4 fruit fly cellular contexts compared by ENCODE assay signal in the genomic region with DNA sequence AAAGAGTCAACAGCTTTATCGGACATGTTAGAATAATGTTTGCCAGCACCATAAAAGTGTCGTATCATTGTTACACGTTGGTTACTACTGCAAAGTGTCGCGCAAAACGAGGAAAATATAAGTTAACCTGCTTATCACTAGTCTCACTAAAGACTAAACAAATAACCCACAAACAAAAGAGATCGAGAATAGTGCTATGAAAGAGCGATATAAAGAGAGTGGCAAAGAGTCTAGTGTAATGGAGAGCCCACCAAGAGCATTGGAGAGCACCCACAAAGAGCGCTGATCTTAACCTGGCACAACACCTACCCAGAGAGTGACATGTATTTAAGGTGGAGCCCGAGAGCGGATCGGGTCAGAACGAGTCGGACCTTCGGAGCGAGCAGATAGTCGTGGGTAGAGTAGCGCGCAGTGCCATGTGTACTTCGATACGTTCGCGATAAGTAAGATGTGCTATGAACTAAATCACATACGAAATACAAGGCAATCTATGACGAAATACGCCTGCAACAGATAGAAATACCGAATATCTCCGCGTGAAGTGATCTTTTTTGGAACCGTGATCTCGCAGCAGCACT.
A peak's percentile ranks its signal among the peaks of the same experiment; 100 is the strongest.
TF ChIP-seq lines count a peak whose summit lies in the region.

A gene (plus strand): TSS at position 378 of the 578 bp plus-strand sequence.

TF ChIP-seq in whole organism, adult, 20 proteins besides CTCF, POLR2A, EP300 and RAD21 (continued from another document):
- TF ChIP-seq kay (GFP tag; lab: Kevin White, UChicago; ENCODE audit: borderline replicate concordance), result peak; percentile 93
- no peak for TF ChIP-seq pad (GFP tag; optimal IDR thresholded peaks at IDR 0.05; lab: Kevin White, UChicago)
- peak; percentile 41 for TF ChIP-seq tj (GFP tag; optimal IDR thresholded peaks at IDR 0.05; lab: Kevin White, UChicago)
- peak; percentile 50 for TF ChIP-seq CG7101 (tag; optimal IDR thresholded peaks at IDR 0.05; lab: Kevin White, UChicago)

TF ChIP-seq in whole organism, embryonic, 481 proteins besides CTCF, POLR2A, EP300 and RAD21 (continued from another document and continues in another):
- TF ChIP-seq CG6813 (GFP tag; optimal IDR thresholded peaks at IDR 0.05; lab: Kevin White, UChicago), result peak; percentile 55
- no peak for TF ChIP-seq pum (GFP tag; optimal IDR thresholded peaks at IDR 0.05; lab: Kevin White, UChicago)
- TF ChIP-seq CG17361 (GFP tag; IDR thresholded peaks at IDR 0.05; lab: Robert Waterston, UW), result no peak
- peak; percentile 49 for TF ChIP-seq CG2875 (GFP tag; optimal IDR thresholded peaks at IDR 0.05; lab: Kevin White, UChicago)
- TF ChIP-seq PHDP (tag; optimal IDR thresholded peaks at IDR 0.05; lab: Kevin White, UChicago), result peak; percentile 50
- no peak for TF ChIP-seq br (optimal IDR thresholded peaks at IDR 0.05; lab: Kevin White, UChicago)
- no peak for TF ChIP-seq CG7271 (tag; optimal IDR thresholded peaks at IDR 0.05; lab: Kevin White, UChicago)
- no peak for TF ChIP-seq CG11560 (tag; IDR thresholded peaks at IDR 0.05; lab: Robert Waterston, UW)
- TF ChIP-seq NK7.1 (GFP tag; optimal IDR thresholded peaks at IDR 0.05; lab: Kevin White, UChicago), result peak; percentile 57
- TF ChIP-seq Atf-2 (GFP tag; optimal IDR thresholded peaks at IDR 0.05; lab: Kevin White, UChicago), result no peak
- peak; percentile 62 for TF ChIP-seq ato (GFP tag; IDR thresholded peaks at IDR 0.05; lab: Robert Waterston, UW; ENCODE audit: partially characterized antibody)
- TF ChIP-seq Atf3 (GFP tag; optimal IDR thresholded peaks at IDR 0.05; lab: Kevin White, UChicago), result no peak
- TF ChIP-seq Tbp (GFP tag; optimal IDR thresholded peaks at IDR 0.05; lab: Kevin White, UChicago), result no peak
- TF ChIP-seq Opbp (GFP tag; IDR thresholded peaks at IDR 0.05; lab: Robert Waterston, UW; ENCODE audit: partially characterized antibody), result peak; percentile 61
- TF ChIP-seq eve (GFP tag; optimal IDR thresholded peaks at IDR 0.05; lab: Kevin White, UChicago), result no peak
- TF ChIP-seq Elba2 (GFP tag; optimal IDR thresholded peaks at IDR 0.05; lab: Kevin White, UChicago), result no peak
- no peak for TF ChIP-seq CG4328 (GFP tag; optimal IDR thresholded peaks at IDR 0.05; lab: Kevin White, UChicago)
- TF ChIP-seq dati (GFP tag; IDR thresholded peaks at IDR 0.05; lab: Robert Waterston, UW), result no peak
- TF ChIP-seq CG17612 (GFP tag; IDR thresholded peaks at IDR 0.05; lab: Robert Waterston, UW), result no peak
- TF ChIP-seq slou (GFP tag; optimal IDR thresholded peaks at IDR 0.05; lab: Kevin White, UChicago), result no peak
- no peak for TF ChIP-seq Bteb2 (GFP tag; optimal IDR thresholded peaks at IDR 0.05; lab: Kevin White, UChicago)
- no peak; the same call in 2 of the 3 replicates for TF ChIP-seq row (GFP tag; IDR thresholded peaks at IDR 0.05; lab: Robert Waterston, UW)
- TF ChIP-seq nau (GFP tag; optimal IDR thresholded peaks at IDR 0.05; lab: Kevin White, UChicago), result no peak
- TF ChIP-seq Hr39 (optimal IDR thresholded peaks at IDR 0.05; lab: Kevin White, UChicago), result no peak
- peak; percentile 14 for TF ChIP-seq MESR4 (GFP tag; optimal IDR thresholded peaks at IDR 0.05; lab: Kevin White, UChicago)
- no peak for TF ChIP-seq CG7839 (tag; optimal IDR thresholded peaks at IDR 0.05; lab: Kevin White, UChicago)
- TF ChIP-seq stwl (tag; optimal IDR thresholded peaks at IDR 0.05; lab: Kevin White, UChicago), result no peak
- peak; percentile 20 for TF ChIP-seq CG15269 (tag; optimal IDR thresholded peaks at IDR 0.05; lab: Kevin White, UChicago)
- no peak for TF ChIP-seq vfl (GFP tag; optimal IDR thresholded peaks at IDR 0.05; lab: Kevin White, UChicago)
- no peak for TF ChIP-seq fd64A (GFP tag; optimal IDR thresholded peaks at IDR 0.05; lab: Kevin White, UChicago)
- TF ChIP-seq CG9437 (GFP tag; optimal IDR thresholded peaks at IDR 0.05; lab: Kevin White, UChicago), result peak; percentile 31
- TF ChIP-seq Myb (GFP tag; optimal IDR thresholded peaks at IDR 0.05; lab: Kevin White, UChicago), result no peak
- TF ChIP-seq sim (GFP tag; IDR thresholded peaks at IDR 0.05; lab: Robert Waterston, UW), result no peak
- TF ChIP-seq gt (GFP tag; IDR thresholded peaks at IDR 0.05; lab: Robert Waterston, UW), result no peak
- no peak for TF ChIP-seq CG30403 (GFP tag; optimal IDR thresholded peaks at IDR 0.05; lab: Kevin White, UChicago)
- peak; percentile 7 for TF ChIP-seq exex (tag; optimal IDR thresholded peaks at IDR 0.05; lab: Kevin White, UChicago)
- no peak for TF ChIP-seq az2 (GFP tag; optimal IDR thresholded peaks at IDR 0.05; lab: Kevin White, UChicago)
- TF ChIP-seq CG11456 (GFP tag; IDR thresholded peaks at IDR 0.05; lab: Robert Waterston, UW), result peak; percentile 34; the same call in 1 of the 3 replicates
- no peak for TF ChIP-seq CG3065 (GFP tag; optimal IDR thresholded peaks at IDR 0.05; lab: Kevin White, UChicago)
- peak; percentile 24 for TF ChIP-seq CG2120 (GFP tag; optimal IDR thresholded peaks at IDR 0.05; lab: Kevin White, UChicago)
- TF ChIP-seq so (GFP tag; IDR thresholded peaks at IDR 0.05; lab: Robert Waterston, UW), result no peak; the same call in 1 of the 3 replicates

TF ChIP-seq in whole organism, prepupa, 60 proteins besides CTCF, POLR2A, EP300 and RAD21 (continued from another document):
- TF ChIP-seq Eip75B (GFP tag; optimal IDR thresholded peaks at IDR 0.05; lab: Kevin White, UChicago), result no peak
- peak; percentile 31 for TF ChIP-seq CG6276 (GFP tag; optimal IDR thresholded peaks at IDR 0.05; lab: Kevin White, UChicago)
- no peak for TF ChIP-seq topi (GFP tag; optimal IDR thresholded peaks at IDR 0.05; lab: Kevin White, UChicago)
- TF ChIP-seq CG10669 (GFP tag; optimal IDR thresholded peaks at IDR 0.05; lab: Kevin White, UChicago), result no peak
- TF ChIP-seq CG1621 (tag; optimal IDR thresholded peaks at IDR 0.05; lab: Kevin White, UChicago), result no peak
- TF ChIP-seq CG10631 (GFP tag; optimal IDR thresholded peaks at IDR 0.05; lab: Kevin White, UChicago), result no peak
- no peak for TF ChIP-seq fd59A (GFP tag; optimal IDR thresholded peaks at IDR 0.05; lab: Kevin White, UChicago)
- no peak for TF ChIP-seq OdsH (GFP tag; optimal IDR thresholded peaks at IDR 0.05; lab: Kevin White, UChicago)
- TF ChIP-seq Eip93F (GFP tag; optimal IDR thresholded peaks at IDR 0.05; lab: Kevin White, UChicago), result no peak
- TF ChIP-seq Sox14 (GFP tag; optimal IDR thresholded peaks at IDR 0.05; lab: Kevin White, UChicago), result no peak
- TF ChIP-seq Gug (GFP tag; IDR thresholded peaks at IDR 0.05; lab: Robert Waterston, UW), result no peak
- peak; percentile 70; the same call in 2 of the 3 replicates for TF ChIP-seq eg (GFP tag; IDR thresholded peaks at IDR 0.05; lab: Robert Waterston, UW)
- peak; percentile 78 for TF ChIP-seq vri (GFP tag; optimal IDR thresholded peaks at IDR 0.05; lab: Kevin White, UChicago)
- peak; percentile 43 for TF ChIP-seq CG6808 (GFP tag; optimal IDR thresholded peaks at IDR 0.05; lab: Kevin White, UChicago)
- TF ChIP-seq CG31627 (GFP tag; optimal IDR thresholded peaks at IDR 0.05; lab: Kevin White, UChicago), result no peak
- no peak for TF ChIP-seq dac (GFP tag; optimal IDR thresholded peaks at IDR 0.05; lab: Kevin White, UChicago)
- TF ChIP-seq Ets21C (GFP tag; optimal IDR thresholded peaks at IDR 0.05; lab: Kevin White, UChicago), result no peak
- peak; percentile 22; the same call in 1 of the 2 replicates for TF ChIP-seq CG11294 (GFP tag; IDR thresholded peaks at IDR 0.05; lab: Robert Waterston, UW)
- no peak for TF ChIP-seq esn (GFP tag; optimal IDR thresholded peaks at IDR 0.05; lab: Kevin White, UChicago)
- TF ChIP-seq CG9139 (GFP tag; optimal IDR thresholded peaks at IDR 0.05; lab: Kevin White, UChicago), result peak; percentile 74
- peak; percentile 76 for TF ChIP-seq CG6163 (GFP tag; IDR thresholded peaks at IDR 0.05; lab: Robert Waterston, UW)
- peak; percentile 19 for TF ChIP-seq CG7368 (GFP tag; optimal IDR thresholded peaks at IDR 0.05; lab: Kevin White, UChicago)
- TF ChIP-seq spab (GFP tag; optimal IDR thresholded peaks at IDR 0.05; lab: Kevin White, UChicago), result no peak
- no peak for TF ChIP-seq lz (GFP tag; optimal IDR thresholded peaks at IDR 0.05; lab: Kevin White, UChicago)
- no peak for TF ChIP-seq achi (GFP tag; optimal IDR thresholded peaks at IDR 0.05; lab: Kevin White, UChicago)
- TF ChIP-seq salr (GFP tag; optimal IDR thresholded peaks at IDR 0.05; lab: Kevin White, UChicago), result no peak
- TF ChIP-seq Hr39 (GFP tag; optimal IDR thresholded peaks at IDR 0.05; lab: Kevin White, UChicago), result no peak
- TF ChIP-seq Eip78C (GFP tag; lab: Kevin White, UChicago), result peak; percentile 68
- TF ChIP-seq CG11762 (GFP tag; optimal IDR thresholded peaks at IDR 0.05; lab: Kevin White, UChicago; ENCODE audit: insufficient read depth), result peak; percentile 16
- TF ChIP-seq CG8632 (GFP tag; optimal IDR thresholded peaks at IDR 0.05; lab: Kevin White, UChicago), result peak; percentile 6
- no peak for TF ChIP-seq Sox102F (GFP tag; optimal IDR thresholded peaks at IDR 0.05; lab: Kevin White, UChicago)
- peak; percentile 62 for TF ChIP-seq CG16779 (tag; optimal IDR thresholded peaks at IDR 0.05; lab: Kevin White, UChicago)
- peak; percentile 83 for TF ChIP-seq CG6854 (GFP tag; optimal IDR thresholded peaks at IDR 0.05; lab: Kevin White, UChicago)
- no peak for TF ChIP-seq Hr4 (GFP tag; optimal IDR thresholded peaks at IDR 0.05; lab: Kevin White, UChicago)
- TF ChIP-seq Sox15 (GFP tag; optimal IDR thresholded peaks at IDR 0.05; lab: Kevin White, UChicago), result no peak
- peak; percentile 32 for TF ChIP-seq CG3919 (GFP tag; optimal IDR thresholded peaks at IDR 0.05; lab: Kevin White, UChicago)
- TF ChIP-seq fkh (GFP tag; optimal IDR thresholded peaks at IDR 0.05; lab: Kevin White, UChicago), result peak; percentile 82
- TF ChIP-seq dsx (GFP tag; optimal IDR thresholded peaks at IDR 0.05; lab: Kevin White, UChicago; ENCODE audit: poor library complexity, severe bottlenecking), result no peak
- TF ChIP-seq acj6 (GFP tag; optimal IDR thresholded peaks at IDR 0.05; lab: Kevin White, UChicago), result no peak
- no peak for TF ChIP-seq Blimp-1 (GFP tag; optimal IDR thresholded peaks at IDR 0.05; lab: Kevin White, UChicago)
- peak; percentile 80 for TF ChIP-seq CG15336 (GFP tag; IDR thresholded peaks at IDR 0.05; lab: Robert Waterston, UW)
TF ChIP-seq in whole organism, prepupa: peak in this region for 21.

TF ChIP-seq in whole organism, wandering third instar larva, 38 proteins besides CTCF, POLR2A, EP300 and RAD21 (continued from another document):
- peak; percentile 89 for TF ChIP-seq CrebA (GFP tag; optimal IDR thresholded peaks at IDR 0.05; lab: Kevin White, UChicago; ENCODE audit: borderline replicate concordance)
- TF ChIP-seq fru (GFP tag; optimal IDR thresholded peaks at IDR 0.05; lab: Kevin White, UChicago), result peak; percentile 10
- TF ChIP-seq brk (GFP tag; optimal IDR thresholded peaks at IDR 0.05; lab: Kevin White, UChicago), result no peak
- no peak for TF ChIP-seq woc (GFP tag; optimal IDR thresholded peaks at IDR 0.05; lab: Kevin White, UChicago)
- no peak for TF ChIP-seq pan (optimal IDR thresholded peaks at IDR 0.05; lab: Kevin White, UChicago)
- peak; percentile 95 for TF ChIP-seq Vsx2 (GFP tag; optimal IDR thresholded peaks at IDR 0.05; lab: Kevin White, UChicago; ENCODE audit: partially characterized antibody)
- no peak for TF ChIP-seq Mio (GFP tag; optimal IDR thresholded peaks at IDR 0.05; lab: Kevin White, UChicago)
- no peak for TF ChIP-seq jim (GFP tag; optimal IDR thresholded peaks at IDR 0.05; lab: Kevin White, UChicago)
- peak; percentile 46 for TF ChIP-seq Rel (GFP tag; optimal IDR thresholded peaks at IDR 0.05; lab: Kevin White, UChicago)
- TF ChIP-seq Rel (tag; optimal IDR thresholded peaks at IDR 0.05; lab: Kevin White, UChicago), result no peak
- TF ChIP-seq Hnf4 (GFP tag; optimal IDR thresholded peaks at IDR 0.05; lab: Kevin White, UChicago), result peak; percentile 75
- TF ChIP-seq CG32264 (GFP tag; optimal IDR thresholded peaks at IDR 0.05; lab: Kevin White, UChicago), result no peak
- no peak for TF ChIP-seq psq (GFP tag; optimal IDR thresholded peaks at IDR 0.05; lab: Kevin White, UChicago)
- TF ChIP-seq N (GFP tag; optimal IDR thresholded peaks at IDR 0.05; lab: Kevin White, UChicago), result no peak
- TF ChIP-seq Sp1 (GFP tag; optimal IDR thresholded peaks at IDR 0.05; lab: Kevin White, UChicago), result no peak
